Fruit fly (Drosophila melanogaster): ENCODE measurements around the gene Trs33.

Trs33 gene

dm6 chr3R:15342926-15343685 is 7.7 kb downstream of the Trs33 start, which contains the start of gene Nagk (continued):
- TF ChIP-seq NFAT (GFP tag; IDR thresholded peaks at IDR 0.05) (peak; percentile 58), kah (GFP tag; optimal IDR thresholded peaks at IDR 0.05) (no peak), prd (optimal IDR thresholded peaks at IDR 0.05) (no peak), prd (GFP tag; IDR thresholded peaks at IDR 0.05) (peak; percentile 40), CG1233 (GFP tag; optimal IDR thresholded peaks at IDR 0.05) (peak; percentile 61), CG34376 (GFP tag; optimal IDR thresholded peaks at IDR 0.05) (peak; percentile 50), rib (GFP tag; IDR thresholded peaks at IDR 0.05) (0 out of 2 replicates have a peak, but pooled peaks have one; percentile 22), PHDP (tag; optimal IDR thresholded peaks at IDR 0.05) (peak; percentile 48), Dp (GFP tag; optimal IDR thresholded peaks at IDR 0.05) (peak; percentile 84), CG32767 (GFP tag; IDR thresholded peaks at IDR 0.05) (peak; percentile 15; the same call in 1 of the 2 replicates), wek (GFP tag; optimal IDR thresholded peaks at IDR 0.05) (peak; percentile 13), CG12219 (GFP tag; optimal IDR thresholded peaks at IDR 0.05) (no peak), Hey (tag; optimal IDR thresholded peaks at IDR 0.05) (no peak), CG30431 (GFP tag; optimal IDR thresholded peaks at IDR 0.05) (peak; percentile 1), CG17612 (GFP tag; IDR thresholded peaks at IDR 0.05) (no peak), CG4854 (GFP tag; optimal IDR thresholded peaks at IDR 0.05) (peak; percentile 52), CG10147 (GFP tag; optimal IDR thresholded peaks at IDR 0.05) (peak; percentile 50), CG9797 (GFP tag; optimal IDR thresholded peaks at IDR 0.05) (no peak), sisA (GFP tag; IDR thresholded peaks at IDR 0.05) (0 out of 2 replicates have a peak, but pooled peaks have one; percentile 30), CG9437 (GFP tag; optimal IDR thresholded peaks at IDR 0.05) (peak; percentile 79), org-1 (GFP tag; optimal IDR thresholded peaks at IDR 0.05) (peak; percentile 27), ems (GFP tag; optimal IDR thresholded peaks at IDR 0.05) (peak; percentile 43), CG10209 (GFP tag; optimal IDR thresholded peaks at IDR 0.05) (peak; percentile 68), CG13894 (tag; optimal IDR thresholded peaks at IDR 0.05) (peak; percentile 39), D19B (GFP tag; optimal IDR thresholded peaks at IDR 0.05) (peak; percentile 96), bigmax (GFP tag; optimal IDR thresholded peaks at IDR 0.05) (no peak), Dref (GFP tag; IDR thresholded peaks at IDR 0.05) (peak; percentile 56), CG8388 (GFP tag; optimal IDR thresholded peaks at IDR 0.05) (peak; percentile 41), CG17829 (tag; optimal IDR thresholded peaks at IDR 0.05) (peak; percentile 39), HmgZ (tag; optimal IDR thresholded peaks at IDR 0.05) (peak; percentile 5), pum (GFP tag; optimal IDR thresholded peaks at IDR 0.05) (peak; percentile 42), dmrt11E (tag; optimal IDR thresholded peaks at IDR 0.05) (peak; percentile 34), Bteb2 (GFP tag; optimal IDR thresholded peaks at IDR 0.05) (peak; percentile 50), Deaf1 (tag; optimal IDR thresholded peaks at IDR 0.05) (peak; percentile 50), CG6854 (GFP tag; optimal IDR thresholded peaks at IDR 0.05) (peak; percentile 45), Hsf (GFP tag; optimal IDR thresholded peaks at IDR 0.05) (peak; percentile 67), dan (GFP tag; IDR thresholded peaks at IDR 0.05) (no peak), bsh (GFP tag; optimal IDR thresholded peaks at IDR 0.05) (peak; percentile 24 to 41), vvl (GFP tag; IDR thresholded peaks at IDR 0.05) (peak; percentile 13; the same call in 1 of the 2 replicates), BEAF-32 (GFP tag; optimal IDR thresholded peaks at IDR 0.05) (peak; percentile 14), CG18011 (GFP tag; optimal IDR thresholded peaks at IDR 0.05) (peak; percentile 36), CG13775 (GFP tag; optimal IDR thresholded peaks at IDR 0.05) (peak; percentile 79), grn (GFP tag; optimal IDR thresholded peaks at IDR 0.05) (no peak), CG1602 (GFP tag; optimal IDR thresholded peaks at IDR 0.05) (peak; percentile 57), ewg (GFP tag; optimal IDR thresholded peaks at IDR 0.05) (peak; percentile 29), CG30403 (GFP tag; optimal IDR thresholded peaks at IDR 0.05) (peak; percentile 77), ind (GFP tag; optimal IDR thresholded peaks at IDR 0.05) (peak; percentile 59), dysf (GFP tag; IDR thresholded peaks at IDR 0.05) (peak; percentile 34; the same call in 2 of the 3 replicates), odd (GFP tag; optimal IDR thresholded peaks at IDR 0.05) (peak; percentile 68)

Data from whole organism, embryonic.